Worm (Caenorhabditis elegans): ENCODE results near the gene stc-1.
A peak's percentile ranks its signal among the peaks of the same experiment; 100 is the strongest.

DNA sequence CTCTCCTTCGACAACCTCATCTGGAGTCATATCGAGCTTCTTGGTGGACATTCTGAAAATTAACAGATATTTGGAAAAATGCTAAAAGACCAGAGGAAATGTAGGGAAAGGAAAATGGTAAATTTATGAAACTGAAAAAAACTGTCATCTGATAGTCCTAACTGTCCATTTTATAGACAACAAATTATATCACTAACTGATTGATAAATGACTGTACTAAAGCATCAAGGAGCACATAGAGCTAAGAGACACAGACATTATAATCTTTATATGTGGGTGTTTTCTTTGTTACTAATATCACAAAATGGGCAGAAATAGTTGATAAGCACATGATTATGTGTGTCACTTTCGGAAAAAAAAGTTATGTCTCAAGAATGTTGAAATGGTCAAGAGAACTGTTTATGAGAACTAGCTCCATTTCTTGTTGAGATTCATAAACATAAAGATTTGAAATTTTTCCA, 897 bp upstream of the stc-1 start, which contains the start of gene F54C9.3:
- no peak for TF ChIP-seq repo-1 (tag; optimal IDR thresholded peaks at IDR 0.05)
- no peak for TF ChIP-seq nhr-90 (tag; optimal IDR thresholded peaks at IDR 0.05)
- no peak for TF ChIP-seq atf-7 (tag; optimal IDR thresholded peaks at IDR 0.05)
- no peak for TF ChIP-seq nfya-1 (tag; optimal IDR thresholded peaks at IDR 0.05; ENCODE audit: borderline replicate concordance, insufficient read depth)
- peak; percentile 57 for TF ChIP-seq attf-5 (GFP tag; optimal IDR thresholded peaks at IDR 0.05)
- TF ChIP-seq rcor-1 (GFP tag; IDR thresholded peaks at IDR 0.05): no peak
- no peak for TF ChIP-seq ekl-4 (GFP tag; IDR thresholded peaks at IDR 0.05)

Measured in whole organism, young adult.